Worm (Caenorhabditis elegans) whole organism, young adult: ENCODE data around the gene cyp-33E2.

Experiments
- C17E4.6 ChIP-seq: fragments of 200-800 bp; sonication (Bioruptor generic); IDR thresholded peaks from 2 replicates; pipeline ENCODE4 v1.3.6; 2022; ENCODE audit warnings: missing genetic modification reagents, missing genetic modification characterization, missing compliant biosample characterization
- F37B4.10 ChIP-seq: fragments of 200-800 bp; sonication (Bioruptor generic); IDR thresholded peaks from 2 replicates; pipeline ENCODE4 v1.3.6; 2022; ENCODE audit warnings: missing genetic modification characterization, missing compliant biosample characterization
- F49E8.2 ChIP-seq: sonication (generic microtip); optimal IDR thresholded peaks from 3 replicates; lab custom pipeline; 2017; ENCODE audit warnings: missing genetic modification characterization, mild to moderate bottlenecking, missing compliant biosample characterization, antibody characterized with exemption, moderate library complexity; ENCODE audit not compliant: insufficient read depth
- F57A8.1 ChIP-seq: fragments of 200-800 bp; sonication (Bioruptor generic); optimal IDR thresholded peaks from 2 replicates; lab custom pipeline; 2018; ENCODE audit warnings: mild to moderate bottlenecking, missing genetic modification characterization, moderate library complexity, missing compliant biosample characterization
- K11D2.4 ChIP-seq: fragments of 200-800 bp; sonication (Bioruptor generic); IDR thresholded peaks from 2 replicates; pipeline ENCODE4 v1.3.6; 2022; ENCODE audit warnings: missing genetic modification reagents, missing genetic modification characterization, missing compliant biosample characterization
- Y79H2A.3 ChIP-seq: fragments of 200-800 bp; sonication (Bioruptor generic); conservative IDR thresholded peaks from 2 replicates; pipeline ENCODE4 v1.3.6; 2022; ENCODE audit warnings: missing genetic modification reagents, missing genetic modification characterization, missing compliant biosample characterization
- dpl-1 ChIP-seq: fragments of 150-350 bp; optimal IDR thresholded peaks from 2 replicates; lab custom pipeline; 2014; ENCODE audit warnings: missing biosample characterization, missing genetic modification reagents, missing genetic modification characterization
- mcd-1 ChIP-seq: fragments of 200-800 bp; sonication (Bioruptor generic); IDR thresholded peaks from 2 replicates; pipeline ENCODE4 v1.3.6; 2022; ENCODE audit warnings: missing genetic modification reagents, missing genetic modification characterization, missing compliant biosample characterization
- mxl-1 ChIP-seq: sonication (generic microtip); optimal IDR thresholded peaks from 2 replicates; lab custom pipeline; 2016; ENCODE audit warnings: missing genetic modification characterization, missing compliant biosample characterization
- pha-4 ChIP-seq: fragments of 150-350 bp; sonication (generic microtip); optimal IDR thresholded peaks from 2 replicates; lab custom pipeline; 2014; ENCODE audit warnings: missing biosample characterization, missing genetic modification reagents, missing genetic modification characterization
- ztf-22 ChIP-seq: fragments of 200-800 bp; sonication (Bioruptor generic); optimal IDR thresholded peaks from 2 replicates; lab custom pipeline; 2018; ENCODE audit warnings: mild to moderate bottlenecking, missing genetic modification characterization, moderate library complexity, missing compliant biosample characterization

ce11 chrIV:8585076-8586033, 26.8 kb upstream of the cyp-33E2 start, which contains the start of gene catp-7:
- TF ChIP-seq F57A8.1 (GFP tag; lab: Kevin White, UChicago) (no peak), F49E8.2 (no peak), Y79H2A.3 (GFP tag; lab: Robert Waterston, UW) (no peak), F37B4.10 (GFP tag; lab: Robert Waterston, UW) (no peak), mcd-1 (no peak), C17E4.6 (GFP tag; lab: Robert Waterston, UW) (no peak), pha-4 (tag; lab: Kevin White, UChicago) (no peak), dpl-1 (GFP tag; lab: Kevin White, UChicago) (no peak), mxl-1 (tag; lab: Kevin White, UChicago) (no peak), ztf-22 (GFP tag; lab: Kevin White, UChicago) (no peak), K11D2.4 (no peak)
